Fruit fly (Drosophila melanogaster) whole organism, embryonic: ENCODE data around the gene CG5068.
A peak's percentile ranks its signal among the peaks of the same experiment; 100 is the strongest.

Experiments used
- Aef1 ChIP-seq: fragments of 200-800 bp; sonication (Bioruptor generic); IDR thresholded peaks from 3 replicates; pipeline ENCODE4 v1.3.6; 2022; ENCODE audit warnings: missing biosample characterization, missing genetic modification characterization
- Atf3 ChIP-seq: fragments of 200-800 bp; sonication (Bioruptor generic); optimal IDR thresholded peaks from 3 replicates; lab custom pipeline; 2016; ENCODE audit warnings: missing biosample characterization, missing genetic modification characterization
- CG10274 ChIP-seq: fragments of 200-800 bp; sonication (Bioruptor generic); optimal IDR thresholded peaks from 3 replicates; lab custom pipeline; 2017; ENCODE audit warnings: missing biosample characterization, mild to moderate bottlenecking, missing genetic modification characterization
- CG10366 ChIP-seq: fragments of 200-800 bp; sonication (Bioruptor generic); IDR thresholded peaks from 2 replicates; pipeline ENCODE4 v1.3.6; 2022; ENCODE audit warnings: missing biosample characterization, missing genetic modification characterization
- CG10543 ChIP-seq: fragments of 200-800 bp; sonication (Bioruptor generic); optimal IDR thresholded peaks from 3 replicates; lab custom pipeline; 2017; ENCODE audit warnings: missing biosample characterization, mild to moderate bottlenecking, missing genetic modification characterization, moderate library complexity
- CG10565 ChIP-seq: fragments of 200-800 bp; sonication (Bioruptor generic); optimal IDR thresholded peaks from 3 replicates; lab custom pipeline; 2016; ENCODE audit warnings: missing biosample characterization, mild to moderate bottlenecking, missing genetic modification characterization
- CG11085 ChIP-seq: fragments of 200-800 bp; sonication (Bioruptor generic); IDR thresholded peaks from 2 replicates; pipeline ENCODE4 v1.3.6; 2022; ENCODE audit warnings: missing biosample characterization, missing genetic modification characterization
- CG11398 ChIP-seq: fragments of 200-800 bp; sonication (Bioruptor generic); optimal IDR thresholded peaks from 2 replicates; lab custom pipeline; 2016; ENCODE audit warnings: missing biosample characterization, missing genetic modification characterization
- CG12659 ChIP-seq: fragments of 200-800 bp; sonication (Bioruptor generic); optimal IDR thresholded peaks from 3 replicates; lab custom pipeline; 2017; ENCODE audit warnings: mild to moderate bottlenecking, missing biosample characterization, missing genetic modification reagents, missing genetic modification characterization
- CG14050 ChIP-seq: fragments of 200-800 bp; sonication (Bioruptor generic); IDR thresholded peaks from 3 replicates; pipeline ENCODE4 v1.3.6; 2022; ENCODE audit warnings: missing biosample characterization, missing genetic modification characterization
- CG14667 ChIP-seq: fragments of 200-800 bp; sonication (Bioruptor generic); IDR thresholded peaks from 2 replicates; pipeline ENCODE4 v1.3.6; 2022; ENCODE audit warnings: missing biosample characterization, missing genetic modification characterization
- CG15601 ChIP-seq: fragments of 200-800 bp; sonication (Bioruptor generic); optimal IDR thresholded peaks from 3 replicates; lab custom pipeline; 2019; ENCODE audit warnings: missing biosample characterization, mild to moderate bottlenecking, missing genetic modification characterization, moderate library complexity
- CG18764 ChIP-seq: fragments of 200-800 bp; sonication (Bioruptor generic); optimal IDR thresholded peaks from 3 replicates; lab custom pipeline; 2016; ENCODE audit warnings: missing biosample characterization, missing genetic modification characterization
- CG2116 ChIP-seq: fragments of 200-800 bp; sonication (Bioruptor generic); optimal IDR thresholded peaks from 3 replicates; lab custom pipeline; 2018; ENCODE audit warnings: missing biosample characterization, mild to moderate bottlenecking, missing genetic modification characterization
- CG3163 ChIP-seq: fragments of 200-800 bp; sonication (Bioruptor generic); optimal IDR thresholded peaks from 3 replicates; lab custom pipeline; 2016; ENCODE audit warnings: missing biosample characterization, missing genetic modification characterization
- CG3726 ChIP-seq: fragments of 200-800 bp; sonication (Bioruptor generic); IDR thresholded peaks from 3 replicates; pipeline ENCODE4, ENCODE4 v1.3.6; 2022; ENCODE audit warnings: missing biosample characterization, missing genetic modification characterization
- CG6175 ChIP-seq: fragments of 200-800 bp; sonication (Bioruptor generic); IDR thresholded peaks from 3 replicates; pipeline ENCODE4 v1.3.6; 2022; ENCODE audit warnings: missing biosample characterization, missing genetic modification characterization
- CG7963 ChIP-seq: fragments of 200-800 bp; sonication (Bioruptor generic); IDR thresholded peaks from 3 replicates; pipeline ENCODE4 v1.3.6; 2022; ENCODE audit warnings: missing biosample characterization, missing genetic modification characterization; ENCODE audit not compliant: partially characterized antibody
- CG7987 ChIP-seq: fragments of 200-800 bp; sonication (Bioruptor generic); optimal IDR thresholded peaks from 2 replicates; lab custom pipeline; 2018; ENCODE audit warnings: missing biosample characterization, mild to moderate bottlenecking, missing genetic modification characterization, moderate library complexity
- CG8089 ChIP-seq: fragments of 200-800 bp; sonication (Bioruptor generic); optimal IDR thresholded peaks from 3 replicates; lab custom pipeline; 2016; ENCODE audit warnings: missing biosample characterization, missing genetic modification characterization
- CG9876 ChIP-seq: fragments of 200-800 bp; sonication (Bioruptor generic); optimal IDR thresholded peaks from 2 replicates; lab custom pipeline; 2016; ENCODE audit warnings: missing biosample characterization, missing genetic modification characterization
- Chrac-16 ChIP-seq: fragments of 200-800 bp; sonication (Bioruptor generic); optimal IDR thresholded peaks from 3 replicates; lab custom pipeline; 2016; ENCODE audit warnings: missing biosample characterization, missing genetic modification characterization
- Doc2 ChIP-seq: fragments of 200-800 bp; sonication (Bioruptor generic); IDR thresholded peaks from 2 replicates; pipeline ENCODE4 v1.3.6; 2022; ENCODE audit warnings: missing biosample characterization, missing genetic modification characterization
- Ets65A ChIP-seq: fragments of 200-800 bp; sonication (Bioruptor generic); peaks from one replicate; lab custom pipeline; 2016; ENCODE audit warnings: missing biosample characterization, missing genetic modification characterization
- Gsc ChIP-seq: fragments of 200-800 bp; sonication (Bioruptor generic); IDR thresholded peaks from 2 replicates; pipeline ENCODE4 v1.3.6; 2022; ENCODE audit warnings: missing biosample characterization, missing genetic modification characterization
- HmgZ ChIP-seq: fragments of 200-800 bp; sonication (Bioruptor generic); optimal IDR thresholded peaks from 2 replicates; lab custom pipeline; 2018; ENCODE audit warnings: missing biosample characterization, mild to moderate bottlenecking, missing genetic modification characterization
- Mad ChIP-seq: fragments of 200-800 bp; sonication (Bioruptor generic); optimal IDR thresholded peaks from 2 replicates; lab custom pipeline; 2016; ENCODE audit warnings: missing biosample characterization, missing genetic modification characterization
- Myb ChIP-seq: fragments of 200-800 bp; sonication (Bioruptor generic); optimal IDR thresholded peaks from 2 replicates; lab custom pipeline; 2016; ENCODE audit warnings: missing biosample characterization, missing genetic modification characterization
- Trl ChIP-seq, 3 experiments: fragments of >200 bp in 2 of 3; fragments of 200-800 bp in 1 of 3; sonication (Bioruptor generic) in 1 of 3; optimal IDR thresholded peaks; 2 replicates in 1 of 3; 3 replicates in 2 of 3; lab custom pipeline; 2016 to 2017; ENCODE audit warnings: missing biosample characterization in 1 of 3, missing genetic modification characterization in 1 of 3
- Xbp1 ChIP-seq: fragments of 200-800 bp; sonication (Bioruptor generic); optimal IDR thresholded peaks from 3 replicates; lab custom pipeline; 2016; ENCODE audit warnings: missing biosample characterization, mild to moderate bottlenecking, missing genetic modification characterization
- YL-1 ChIP-seq: fragments of 200-800 bp; sonication (Bioruptor generic); optimal IDR thresholded peaks from 3 replicates; lab custom pipeline; 2017; ENCODE audit warnings: missing biosample characterization, mild to moderate bottlenecking, missing genetic modification characterization
- ac ChIP-seq: fragments of 200-800 bp; sonication (Bioruptor generic); optimal IDR thresholded peaks from 3 replicates; lab custom pipeline; 2017; ENCODE audit warnings: missing biosample characterization, mild to moderate bottlenecking, missing genetic modification characterization
- ato ChIP-seq: fragments of 200-800 bp; sonication (Bioruptor generic); IDR thresholded peaks from 2 replicates; pipeline ENCODE4 v1.3.6; 2022; ENCODE audit warnings: missing biosample characterization, missing genetic modification characterization; ENCODE audit not compliant: partially characterized antibody
- bigmax ChIP-seq: fragments of 200-800 bp; sonication (Bioruptor generic); optimal IDR thresholded peaks from 2 replicates; lab custom pipeline; 2018; ENCODE audit warnings: missing biosample characterization, mild to moderate bottlenecking, missing genetic modification characterization
- chm ChIP-seq: fragments of 200-800 bp; sonication (Bioruptor generic); IDR thresholded peaks from 2 replicates; pipeline ENCODE4 v1.3.6; 2022; ENCODE audit warnings: missing biosample characterization, missing genetic modification characterization
- croc ChIP-seq: fragments of 200-800 bp; sonication (Bioruptor generic); conservative IDR thresholded peaks from 3 replicates; pipeline ENCODE4 v1.3.6; 2022; ENCODE audit warnings: missing biosample characterization, missing genetic modification characterization
- eve ChIP-seq, 2 experiments: fragments of >200 bp; optimal IDR thresholded peaks; 2 replicates each; lab custom pipeline; 2017; ENCODE audit warnings: missing biosample characterization in 2 of 2, missing genetic modification characterization in 2 of 2
- fd102C ChIP-seq: fragments of 200-800 bp; sonication (Bioruptor generic); optimal IDR thresholded peaks from 2 replicates; lab custom pipeline; 2018; ENCODE audit warnings: missing biosample characterization, mild to moderate bottlenecking, missing genetic modification characterization, moderate library complexity
- fru ChIP-seq: fragments of >200 bp; optimal IDR thresholded peaks from 2 replicates; lab custom pipeline; 2017
- fu2 ChIP-seq: fragments of 200-800 bp; sonication (Bioruptor generic); optimal IDR thresholded peaks from 2 replicates; lab custom pipeline; 2016; ENCODE audit warnings: missing biosample characterization, missing genetic modification characterization
- gfzf ChIP-seq: fragments of 200-800 bp; sonication (Bioruptor generic); optimal IDR thresholded peaks from 2 replicates; lab custom pipeline; 2016; ENCODE audit warnings: missing biosample characterization, mild to moderate bottlenecking, missing genetic modification characterization, moderate library complexity
- klu ChIP-seq: fragments of 200-800 bp; sonication (Bioruptor generic); IDR thresholded peaks from 2 replicates; pipeline ENCODE4 v1.3.6; 2022; ENCODE audit warnings: missing biosample characterization, missing genetic modification characterization
- knrl ChIP-seq: fragments of 200-800 bp; sonication (Bioruptor generic); IDR thresholded peaks from 3 replicates; pipeline ENCODE4 v1.3.6; 2022; ENCODE audit warnings: missing biosample characterization, missing genetic modification characterization; ENCODE audit not compliant: partially characterized antibody
- pan ChIP-seq, 4 experiments: fragments of >200 bp in 3 of 4; fragments of 200-800 bp in 1 of 4; sonication (Bioruptor generic) in 1 of 4; optimal IDR thresholded peaks in 3 of 4; IDR thresholded peaks in 1 of 4; 2 replicates each; pipeline versions ENCODE4 v1.3.6 to Lab custom; 2017 to 2022; ENCODE audit warnings: missing biosample characterization in 2 of 4, missing genetic modification characterization in 2 of 4, mixed read lengths in 1 of 4
- ranshi ChIP-seq: fragments of 200-800 bp; sonication (Bioruptor generic); IDR thresholded peaks from 2 replicates; pipeline ENCODE4 v1.3.6; 2022; ENCODE audit warnings: missing biosample characterization, missing genetic modification characterization
- schlank ChIP-seq: fragments of 200-800 bp; sonication (Bioruptor generic); optimal IDR thresholded peaks from 2 replicates; lab custom pipeline; 2018; ENCODE audit warnings: missing biosample characterization, mild to moderate bottlenecking, missing genetic modification characterization
- sima ChIP-seq: fragments of 200-800 bp; sonication (Bioruptor generic); optimal IDR thresholded peaks from 2 replicates; lab custom pipeline; 2016; ENCODE audit warnings: missing biosample characterization, missing genetic modification characterization
- tll ChIP-seq, 2 experiments: fragments of 200-800 bp in 1 of 2; fragments of >200 bp in 1 of 2; sonication (Bioruptor generic) in 1 of 2; optimal IDR thresholded peaks; 2 replicates each; lab custom pipeline; 2017 to 2019; ENCODE audit warnings: missing biosample characterization in 2 of 2, missing genetic modification characterization in 2 of 2, mild to moderate bottlenecking in 1 of 2, moderate library complexity in 1 of 2
- unc-4 ChIP-seq: fragments of 200-800 bp; sonication (Bioruptor generic); IDR thresholded peaks from 2 replicates; pipeline ENCODE4 v1.3.6; 2022; ENCODE audit warnings: missing biosample characterization, missing genetic modification characterization; ENCODE audit not compliant: partially characterized antibody

The CG5068 gene

dm6 chr3L:8997686-8998239 lies 11.3 kb downstream of the CG5068 start, which contains the start of the genes smg and CG5087 (continued):
- TF ChIP-seq CG14050 (GFP tag; lab: Robert Waterston, UW) (no peak), knrl (GFP tag; lab: Robert Waterston, UW) (peak; percentile 67), CG10366 (GFP tag; lab: Robert Waterston, UW) (no peak), croc (GFP tag; lab: Robert Waterston, UW) (no peak), Xbp1 (GFP tag; lab: Kevin White, UChicago) (peak; percentile 67), tll (GFP tag; optimal IDR thresholded peaks at IDR 0.05; lab: Kevin White, UChicago) (peak in 1 of 2 experiments; percentile 15), Aef1 (GFP tag; lab: Robert Waterston, UW) (peak; percentile 45; the same call in 2 of the 3 replicates), Trl (optimal IDR thresholded peaks at IDR 0.05; lab: Kevin White, UChicago) (no peak), Trl (GFP tag; optimal IDR thresholded peaks at IDR 0.05; lab: Kevin White, UChicago) (peak; percentile 32), YL-1 (GFP tag; lab: Kevin White, UChicago) (peak; percentile 78), CG18764 (GFP tag; lab: Kevin White, UChicago) (no peak), fu2 (GFP tag; lab: Kevin White, UChicago) (peak; percentile 47), schlank (no peak), fru (lab: Kevin White, UChicago) (no peak), HmgZ (tag; lab: Kevin White, UChicago) (peak; percentile 92), CG14667 (GFP tag; lab: Robert Waterston, UW) (no peak), sima (GFP tag; lab: Kevin White, UChicago) (no peak), fd102C (GFP tag; lab: Kevin White, UChicago) (no peak), CG10543 (peak; percentile 48), ranshi (GFP tag; lab: Robert Waterston, UW) (0 out of 2 replicates have a peak, but pooled peaks have one; percentile 27), Mad (GFP tag; lab: Kevin White, UChicago) (peak; percentile 27), CG11398 (GFP tag; lab: Kevin White, UChicago) (peak; percentile 56), ac (no peak), pan (optimal IDR thresholded peaks at IDR 0.05; lab: Kevin White, UChicago) (no peak), pan (GFP tag; optimal IDR thresholded peaks at IDR 0.05 in 1 of 2, IDR thresholded peaks at IDR 0.05 in 1 of 2) (peak in 1 of 2 experiments; percentile 33), Chrac-16 (GFP tag; lab: Kevin White, UChicago) (peak; percentile 7), eve (GFP tag; optimal IDR thresholded peaks at IDR 0.05; lab: Kevin White, UChicago) (no peak), klu (GFP tag; lab: Robert Waterston, UW) (no peak), chm (0 out of 2 replicates have a peak, but pooled peaks have one; percentile 24), Myb (GFP tag; lab: Kevin White, UChicago) (peak; percentile 49), CG7963 (GFP tag; lab: Robert Waterston, UW) (peak; percentile 42; the same call in 2 of the 3 replicates), Ets65A (GFP tag; lab: Kevin White, UChicago) (peak; percentile 93), CG6175 (GFP tag; lab: Robert Waterston, UW) (no peak), unc-4 (peak; percentile 67), CG11085 (GFP tag; lab: Robert Waterston, UW) (0 out of 2 replicates have a peak, but pooled peaks have one; percentile 22), Gsc (GFP tag; lab: Robert Waterston, UW) (no peak), CG9876 (GFP tag; lab: Kevin White, UChicago) (peak; percentile 46), bigmax (GFP tag; lab: Kevin White, UChicago) (no peak), ato (peak; percentile 59), CG2116 (GFP tag; lab: Kevin White, UChicago) (peak; percentile 97), CG3726 (GFP tag; lab: Robert Waterston, UW) (no peak), gfzf (peak; percentile 100), CG15601 (tag; lab: Kevin White, UChicago) (peak; percentile 53), CG7987 (GFP tag; lab: Kevin White, UChicago) (peak; percentile 56), CG10565 (GFP tag; lab: Kevin White, UChicago) (no peak), CG8089 (GFP tag; lab: Kevin White, UChicago) (peak; percentile 49), Atf3 (GFP tag; lab: Kevin White, UChicago) (no peak), CG10274 (no peak), Doc2 (no peak), CG3163 (GFP tag; lab: Kevin White, UChicago) (peak; percentile 55), CG12659 (GFP tag; lab: Kevin White, UChicago) (peak; percentile 89)
